Fruit fly (Drosophila melanogaster) whole organism, prepupa: ENCODE results near the gene Msp300.

ENCODE experiments used
- Blimp-1 ChIP-seq: fragments of 200-800 bp; sonication (Bioruptor generic); optimal IDR thresholded peaks from 3 replicates; lab custom pipeline; 2017; ENCODE audit warnings: missing biosample characterization, missing genetic modification characterization, mild to moderate bottlenecking, moderate library complexity, missing genetic modification reagents
- CG10631 ChIP-seq: fragments of 200-800 bp; sonication (Bioruptor generic); optimal IDR thresholded peaks from 2 replicates; lab custom pipeline; 2016; ENCODE audit warnings: missing biosample characterization, missing genetic modification characterization
- CG10669 ChIP-seq: fragments of 200-800 bp; sonication (Bioruptor generic); optimal IDR thresholded peaks from 3 replicates; lab custom pipeline; 2018; ENCODE audit warnings: missing biosample characterization, mild to moderate bottlenecking, missing genetic modification characterization, moderate library complexity
- CG11294 ChIP-seq: fragments of 200-800 bp; sonication (Bioruptor generic); IDR thresholded peaks from 2 replicates; pipeline ENCODE4 v1.3.6; 2022; ENCODE audit warnings: missing biosample characterization, missing genetic modification characterization
- CG11762 ChIP-seq: fragments of 200-800 bp; sonication (Bioruptor generic); optimal IDR thresholded peaks from 3 replicates; lab custom pipeline; 2016; ENCODE audit warnings: missing biosample characterization, missing genetic modification characterization; ENCODE audit not compliant: insufficient read depth
- CG15336 ChIP-seq: fragments of 200-800 bp; sonication (Bioruptor generic); IDR thresholded peaks from 2 replicates; pipeline ENCODE4 v1.3.6; 2022; ENCODE audit warnings: missing biosample characterization, missing genetic modification characterization
- CG1621 ChIP-seq: fragments of 200-800 bp; sonication (Bioruptor generic); optimal IDR thresholded peaks from 3 replicates; lab custom pipeline; 2018; ENCODE audit warnings: missing biosample characterization, mild to moderate bottlenecking, missing genetic modification characterization
- CG31627 ChIP-seq: fragments of 200-800 bp; sonication (Bioruptor generic); optimal IDR thresholded peaks from 3 replicates; lab custom pipeline; 2016; ENCODE audit warnings: missing biosample characterization, missing genetic modification characterization
- CG34406 ChIP-seq: fragments of 200-800 bp; sonication (Bioruptor generic); optimal IDR thresholded peaks from 3 replicates; lab custom pipeline; 2016; ENCODE audit warnings: missing biosample characterization, missing genetic modification characterization
- CG3919 ChIP-seq: fragments of 200-800 bp; sonication (Bioruptor generic); optimal IDR thresholded peaks from 3 replicates; lab custom pipeline; 2016; ENCODE audit warnings: missing biosample characterization, missing genetic modification characterization
- CG6163 ChIP-seq: fragments of 200-800 bp; sonication (Bioruptor generic); IDR thresholded peaks from 3 replicates; pipeline ENCODE4 v1.3.6; 2022; ENCODE audit warnings: missing biosample characterization, missing genetic modification characterization
- CG6808 ChIP-seq: fragments of 200-800 bp; sonication (Bioruptor generic); optimal IDR thresholded peaks from 3 replicates; lab custom pipeline; 2017; ENCODE audit warnings: missing biosample characterization, missing genetic modification characterization, mild to moderate bottlenecking, moderate library complexity, missing genetic modification reagents
- CG7368 ChIP-seq: fragments of 200-800 bp; sonication (Bioruptor generic); optimal IDR thresholded peaks from 3 replicates; lab custom pipeline; 2016; ENCODE audit warnings: missing biosample characterization, missing genetic modification characterization
- CG8119 ChIP-seq: fragments of 200-800 bp; sonication (Bioruptor generic); IDR thresholded peaks from 3 replicates; pipeline ENCODE4 v1.3.6; 2022; ENCODE audit warnings: missing biosample characterization, missing genetic modification characterization
- CG8632 ChIP-seq: fragments of 200-800 bp; sonication (Bioruptor generic); optimal IDR thresholded peaks from 3 replicates; lab custom pipeline; 2016; ENCODE audit warnings: missing biosample characterization, missing genetic modification characterization
- Eip75B ChIP-seq: fragments of 200-800 bp; sonication (Bioruptor generic); optimal IDR thresholded peaks from 3 replicates; lab custom pipeline; 2016; ENCODE audit warnings: missing biosample characterization, missing genetic modification characterization
- Eip78C ChIP-seq: fragments of 200-800 bp; sonication (Bioruptor generic); peaks from one replicate; lab custom pipeline; 2016; ENCODE audit warnings: missing biosample characterization, missing genetic modification characterization
- Ets96B ChIP-seq: fragments of 200-800 bp; optimal IDR thresholded peaks from 2 replicates; lab custom pipeline; 2019; ENCODE audit warnings: missing biosample characterization, mild to moderate bottlenecking, missing genetic modification characterization, moderate library complexity
- Lpt ChIP-seq: fragments of 200-800 bp; sonication (Bioruptor generic); optimal IDR thresholded peaks from 3 replicates; lab custom pipeline; 2016; ENCODE audit warnings: missing biosample characterization, missing genetic modification characterization
- dac ChIP-seq: fragments of 200-800 bp; sonication (Bioruptor generic); optimal IDR thresholded peaks from 2 replicates; lab custom pipeline; 2017; ENCODE audit warnings: missing biosample characterization, mild to moderate bottlenecking, missing genetic modification characterization
- dsx ChIP-seq: fragments of 200-800 bp; optimal IDR thresholded peaks from 3 replicates; lab custom pipeline; 2019; ENCODE audit warnings: missing biosample characterization, mild to moderate bottlenecking, missing genetic modification characterization, moderate library complexity; ENCODE audit not compliant: poor library complexity, severe bottlenecking
- eg ChIP-seq: fragments of 200-800 bp; sonication (Bioruptor generic); IDR thresholded peaks from 3 replicates; pipeline ENCODE4 v1.3.6; 2022; ENCODE audit warnings: missing biosample characterization, missing genetic modification characterization
- esn ChIP-seq: fragments of 200-800 bp; sonication (Bioruptor generic); optimal IDR thresholded peaks from 2 replicates; lab custom pipeline; 2016; ENCODE audit warnings: missing biosample characterization, mild to moderate bottlenecking, missing genetic modification characterization, moderate library complexity
- fkh ChIP-seq: fragments of 200-800 bp; sonication (Bioruptor generic); optimal IDR thresholded peaks from 3 replicates; lab custom pipeline; 2017; ENCODE audit warnings: missing biosample characterization, mild to moderate bottlenecking, missing genetic modification characterization, moderate library complexity
- net ChIP-seq: fragments of 200-800 bp; sonication (Bioruptor generic); optimal IDR thresholded peaks from 3 replicates; lab custom pipeline; 2016; ENCODE audit warnings: missing biosample characterization, missing genetic modification characterization
- pdm3 ChIP-seq: fragments of 200-800 bp; sonication (Bioruptor generic); optimal IDR thresholded peaks from 3 replicates; lab custom pipeline; 2016; ENCODE audit warnings: missing biosample characterization, missing genetic modification characterization
- spab ChIP-seq: fragments of 200-800 bp; sonication (Bioruptor generic); optimal IDR thresholded peaks from 2 replicates; lab custom pipeline; 2017; ENCODE audit warnings: missing biosample characterization, mild to moderate bottlenecking, missing genetic modification characterization, missing genetic modification reagents
- ss ChIP-seq, 2 experiments: fragments of 200-800 bp; sonication (Bioruptor generic); optimal IDR thresholded peaks; 2 replicates in 1 of 2; 3 replicates in 1 of 2; lab custom pipeline; 2017 to 2018; ENCODE audit warnings: mild to moderate bottlenecking in 2 of 2, missing biosample characterization in 2 of 2, missing genetic modification characterization in 2 of 2, moderate library complexity in 1 of 2
- svp ChIP-seq: fragments of 200-800 bp; sonication (Bioruptor generic); peaks from one replicate; lab custom pipeline; 2016; ENCODE audit warnings: missing biosample characterization, missing genetic modification characterization
- topi ChIP-seq: fragments of 200-800 bp; sonication (Bioruptor generic); optimal IDR thresholded peaks from 3 replicates; lab custom pipeline; 2016; ENCODE audit warnings: missing biosample characterization, missing genetic modification characterization

Gene Msp300

dm6 chr2L:5186543-5186942, 85.9 kb downstream of the Msp300 start:
- TF ChIP-seq CG7368 (GFP tag; lab: Kevin White, UChicago) (no peak), CG6163 (GFP tag; lab: Robert Waterston, UW) (no peak), dac (GFP tag; lab: Kevin White, UChicago) (no peak), svp (peak; percentile 77), Lpt (GFP tag; lab: Kevin White, UChicago) (peak; percentile 59), CG11294 (GFP tag; lab: Robert Waterston, UW) (no peak)
- TF ChIP-seq, all 60 proteins: peak for 2

- TF ChIP-seq CG10631 (GFP tag; lab: Kevin White, UChicago) = no peak
- TF ChIP-seq spab (GFP tag; lab: Kevin White, UChicago) = no peak
- no peak for TF ChIP-seq CG8119 (GFP tag; lab: Robert Waterston, UW)
- no peak for TF ChIP-seq Blimp-1 (GFP tag; lab: Kevin White, UChicago)
- TF ChIP-seq CG10669 (GFP tag; lab: Kevin White, UChicago) = no peak
- TF ChIP-seq CG11762 = no peak
- TF ChIP-seq CG31627 (GFP tag; lab: Kevin White, UChicago) = no peak
- no peak for TF ChIP-seq Lpt (GFP tag; lab: Kevin White, UChicago)
- TF ChIP-seq, all 60 proteins: peak for 0
Observed at dm6 chr2L:5195639-5196038, 95.0 kb downstream of the Msp300 start.

- TF ChIP-seq fkh (GFP tag; lab: Kevin White, UChicago) = peak; percentile 91
- TF ChIP-seq CG31627 (GFP tag; lab: Kevin White, UChicago) = no peak
Observed at dm6 chr2L:5196684-5197083, 96.0 kb downstream of the Msp300 start.

dm6 chr2L:5197200-5197599, 96.5 kb downstream of the Msp300 start:
- no peak for TF ChIP-seq net
- TF ChIP-seq Eip78C (GFP tag; lab: Kevin White, UChicago) = no peak
- TF ChIP-seq CG34406 (GFP tag; lab: Kevin White, UChicago) = no peak
- TF ChIP-seq svp = peak; percentile 81
- no peak for TF ChIP-seq fkh (GFP tag; lab: Kevin White, UChicago)
- TF ChIP-seq ss (GFP tag; optimal IDR thresholded peaks at IDR 0.05; lab: Kevin White, UChicago) = no peak
- no peak for TF ChIP-seq CG3919 (GFP tag; lab: Kevin White, UChicago)
- TF ChIP-seq, all 60 proteins: peak for 1

dm6 chr2L:5206964-5207585, 106.4 kb downstream of the Msp300 start, which contains the start of gene Cyp28d2:
Gene Cyp28d2, plus strand, starts transcription at chr2L:5207267.
- TF ChIP-seq pdm3 (GFP tag; lab: Kevin White, UChicago) (no peak), fkh (GFP tag; lab: Kevin White, UChicago) (no peak), CG7368 (GFP tag; lab: Kevin White, UChicago) (no peak), CG11762 (no peak), dsx (GFP tag; lab: Kevin White, UChicago) (no peak), CG6808 (no peak), topi (GFP tag; lab: Kevin White, UChicago) (no peak), esn (GFP tag; lab: Kevin White, UChicago) (no peak), CG1621 (tag; lab: Kevin White, UChicago) (no peak)

dm6 chr2L:5208581-5208980, 107.9 kb downstream of the Msp300 start:
- TF ChIP-seq Eip75B (GFP tag; lab: Kevin White, UChicago) (no peak), eg (GFP tag; lab: Robert Waterston, UW) (no peak), fkh (GFP tag; lab: Kevin White, UChicago) (no peak), CG8119 (GFP tag; lab: Robert Waterston, UW) (no peak), Ets96B (tag; lab: Kevin White, UChicago) (no peak), Eip78C (GFP tag; lab: Kevin White, UChicago) (no peak), CG15336 (GFP tag; lab: Robert Waterston, UW) (no peak), CG8632 (GFP tag; lab: Kevin White, UChicago) (no peak), CG34406 (GFP tag; lab: Kevin White, UChicago) (no peak)
